Worm (Caenorhabditis elegans) whole organism, L3 larva: ENCODE results near the gene scav-2.

Experiments used
- R02D3.7 ChIP-seq: fragments of 150-350 bp; optimal IDR thresholded peaks from 2 replicates; lab custom pipeline; 2014; ENCODE audit warnings: missing biosample characterization, missing genetic modification characterization
- ama-1 ChIP-seq: fragments of 150-350 bp; optimal IDR thresholded peaks from 2 replicates; lab custom pipeline; 2018
- ceh-28 ChIP-seq: fragments of 150-350 bp; optimal IDR thresholded peaks from 2 replicates; lab custom pipeline; 2014; ENCODE audit warnings: missing biosample characterization, missing genetic modification reagents, missing genetic modification characterization
- daf-12 ChIP-seq: fragments of 150-350 bp; optimal IDR thresholded peaks from 2 replicates; lab custom pipeline; 2014; ENCODE audit warnings: missing biosample characterization, missing genetic modification reagents, missing genetic modification characterization
- eor-1 ChIP-seq, 2 experiments: fragments of 150-350 bp; optimal IDR thresholded peaks; 2 replicates each; lab custom pipeline; 2014 to 2018; ENCODE audit warnings: missing biosample characterization in 2 of 2, missing genetic modification characterization in 2 of 2
- nfya-1 ChIP-seq: sonication (generic microtip); optimal IDR thresholded peaks from 2 replicates; lab custom pipeline; 2017; ENCODE audit warnings: missing genetic modification characterization, mild to moderate bottlenecking, missing compliant biosample characterization, antibody characterized with exemption, moderate library complexity; ENCODE audit not compliant: insufficient read depth
- nhr-12 ChIP-seq: fragments of 150-350 bp; optimal IDR thresholded peaks from 2 replicates; lab custom pipeline; 2014; ENCODE audit warnings: missing biosample characterization, missing genetic modification characterization
- nhr-237 ChIP-seq: fragments of 150-350 bp; optimal IDR thresholded peaks from 2 replicates; lab custom pipeline; 2014; ENCODE audit warnings: missing biosample characterization, missing genetic modification characterization
- nhr-28 ChIP-seq: fragments of 150-350 bp; optimal IDR thresholded peaks from 2 replicates; lab custom pipeline; 2014; ENCODE audit warnings: missing biosample characterization, missing genetic modification characterization
- pqm-1 ChIP-seq: fragments of 150-350 bp; optimal IDR thresholded peaks from 2 replicates; lab custom pipeline; 2017; ENCODE audit warnings: missing biosample characterization, missing genetic modification characterization, inconsistent platforms
- zag-1 ChIP-seq: fragments of 150-350 bp; optimal IDR thresholded peaks from 2 replicates; lab custom pipeline; 2014; ENCODE audit warnings: missing biosample characterization, missing genetic modification characterization
- ztf-11 ChIP-seq: fragments of 150-350 bp; optimal IDR thresholded peaks from 2 replicates; lab custom pipeline; 2014; ENCODE audit warnings: missing biosample characterization, missing genetic modification characterization
- ztf-4 ChIP-seq: fragments of 150-350 bp; optimal IDR thresholded peaks from 2 replicates; lab custom pipeline; 2014; ENCODE audit warnings: missing biosample characterization, missing genetic modification characterization

ce11 chrIII:13540791-13541190, 14.3 kb downstream of the scav-2 start:
- TF ChIP-seq ztf-4 (no peak), nhr-237 (tag; lab: Kevin White, UChicago) (no peak), daf-12 (no peak), ama-1 (lab: Kevin White, UChicago) (no peak), nfya-1 (no peak), R02D3.7 (tag; lab: Kevin White, UChicago) (no peak), ceh-28 (tag; lab: Kevin White, UChicago) (no peak), nhr-12 (tag; lab: Kevin White, UChicago) (no peak), nhr-28 (tag; lab: Kevin White, UChicago) (no peak), ztf-11 (tag; lab: Kevin White, UChicago) (no peak), zag-1 (tag; lab: Kevin White, UChicago) (no peak), eor-1 (tag; optimal IDR thresholded peaks at IDR 0.05; lab: Kevin White, UChicago) (no peak), pqm-1 (tag; lab: Kevin White, UChicago) (no peak)
